Fruit fly (Drosophila melanogaster) whole organism: ENCODE measurements around the gene beat-Ib.

Experiments used
- CG8478 ChIP-seq: fragments of >200 bp; optimal IDR thresholded peaks from 2 replicates; lab custom pipeline; 2018; ENCODE audit warnings: inconsistent platforms
- psq ChIP-seq: fragments of >200 bp; optimal IDR thresholded peaks from 2 replicates; lab custom pipeline; 2017
- usp ChIP-seq: fragments of >200 bp; optimal IDR thresholded peaks from 2 replicates; lab custom pipeline; 2017; ENCODE audit warnings: missing biosample characterization, missing genetic modification characterization, mixed read lengths

dm6 chr2L:15912008-15912900 is 50.0 kb downstream of the beat-Ib start:
- TF ChIP-seq usp, result no peak
- TF ChIP-seq CG8478 (lab: Kevin White, UChicago), result no peak
- no peak for TF ChIP-seq psq
